Fruit fly (Drosophila melanogaster) whole organism, embryonic: ENCODE measurements around the gene djl.

Experiments
- CG10321 ChIP-seq: fragments of 200-800 bp; sonication (Bioruptor generic); IDR thresholded peaks from 2 replicates; pipeline ENCODE4 v1.3.6; 2022; ENCODE audit warnings: missing biosample characterization, missing genetic modification characterization
- CG11093 ChIP-seq: fragments of 200-800 bp; sonication (Bioruptor generic); IDR thresholded peaks from 3 replicates; pipeline ENCODE4 v1.3.6; 2022; ENCODE audit warnings: missing biosample characterization, missing genetic modification characterization
- CG1233 ChIP-seq: fragments of 200-800 bp; sonication (Bioruptor generic); optimal IDR thresholded peaks from 4 replicates; lab custom pipeline; 2018; ENCODE audit warnings: missing biosample characterization, mild to moderate bottlenecking, missing genetic modification characterization
- CG12659 ChIP-seq: fragments of 200-800 bp; sonication (Bioruptor generic); optimal IDR thresholded peaks from 3 replicates; lab custom pipeline; 2017; ENCODE audit warnings: mild to moderate bottlenecking, missing biosample characterization, missing genetic modification reagents, missing genetic modification characterization
- CG12942 ChIP-seq: fragments of 200-800 bp; sonication (Bioruptor generic); optimal IDR thresholded peaks from 3 replicates; lab custom pipeline; 2016; ENCODE audit warnings: missing biosample characterization, missing genetic modification characterization
- CG14710 ChIP-seq: fragments of 200-800 bp; sonication (Bioruptor generic); optimal IDR thresholded peaks from 3 replicates; lab custom pipeline; 2019; ENCODE audit warnings: missing biosample characterization, mild to moderate bottlenecking, missing genetic modification characterization, moderate library complexity
- CG1647 ChIP-seq: fragments of 200-800 bp; sonication (Bioruptor generic); optimal IDR thresholded peaks from 3 replicates; lab custom pipeline; 2016; ENCODE audit warnings: missing biosample characterization, missing genetic modification characterization
- CG18011 ChIP-seq: fragments of 200-800 bp; sonication (Bioruptor generic); optimal IDR thresholded peaks from 2 replicates; lab custom pipeline; 2017; ENCODE audit warnings: missing biosample characterization, missing genetic modification characterization, mild to moderate bottlenecking, moderate library complexity, missing genotype
- CG2678 ChIP-seq: fragments of 200-800 bp; sonication (Bioruptor generic); optimal IDR thresholded peaks from 3 replicates; lab custom pipeline; 2019; ENCODE audit warnings: missing biosample characterization, mild to moderate bottlenecking, missing genetic modification characterization, moderate library complexity
- CG31365 ChIP-seq: fragments of 200-800 bp; sonication (Bioruptor generic); optimal IDR thresholded peaks from 2 replicates; lab custom pipeline; 2018; ENCODE audit warnings: missing biosample characterization, mild to moderate bottlenecking, missing genetic modification characterization
- CG31441 ChIP-seq: fragments of 200-800 bp; sonication (Bioruptor generic); IDR thresholded peaks from 2 replicates; pipeline ENCODE4 v1.3.6; 2022; ENCODE audit warnings: missing biosample characterization, missing genetic modification characterization
- CG32532 ChIP-seq: fragments of 200-800 bp; sonication (Bioruptor generic); IDR thresholded peaks from 2 replicates; pipeline ENCODE4 v1.3.6; 2022; ENCODE audit warnings: missing biosample characterization, missing genetic modification characterization
- CG34422 ChIP-seq: fragments of 200-800 bp; sonication (Bioruptor generic); IDR thresholded peaks from 3 replicates; pipeline ENCODE4 v1.3.6; 2022; ENCODE audit warnings: missing biosample characterization, missing genetic modification characterization
- CG4282 ChIP-seq: fragments of 200-800 bp; sonication (Bioruptor generic); optimal IDR thresholded peaks from 2 replicates; lab custom pipeline; 2016; ENCODE audit warnings: missing biosample characterization, missing genetic modification characterization
- CG6272 ChIP-seq: fragments of 200-800 bp; sonication (Bioruptor generic); IDR thresholded peaks from 2 replicates; pipeline ENCODE4 v1.3.6; 2022; ENCODE audit warnings: missing biosample characterization, missing genetic modification characterization
- CG6654 ChIP-seq: fragments of 200-800 bp; sonication (Bioruptor generic); optimal IDR thresholded peaks from 2 replicates; lab custom pipeline; 2017; ENCODE audit warnings: missing biosample characterization, mild to moderate bottlenecking, missing genetic modification characterization
- CkIIα-i1 ChIP-seq: fragments of 200-800 bp; sonication (Bioruptor generic); IDR thresholded peaks from 2 replicates; pipeline ENCODE4 v1.3.6; 2022; ENCODE audit warnings: missing biosample characterization, missing genetic modification characterization
- Dek ChIP-seq: fragments of 200-800 bp; sonication (Bioruptor generic); optimal IDR thresholded peaks from 3 replicates; lab custom pipeline; 2019; ENCODE audit warnings: missing biosample characterization, mild to moderate bottlenecking, missing genetic modification characterization, moderate library complexity
- Dip3 ChIP-seq: fragments of 200-800 bp; sonication (Bioruptor generic); optimal IDR thresholded peaks from 3 replicates; lab custom pipeline; 2016; ENCODE audit warnings: missing biosample characterization, missing genetic modification characterization
- HHEX ChIP-seq: fragments of 200-800 bp; sonication (Bioruptor generic); optimal IDR thresholded peaks from 3 replicates; lab custom pipeline; 2017; ENCODE audit warnings: missing biosample characterization, mild to moderate bottlenecking, missing genetic modification characterization, missing genetic modification reagents
- HLH54F ChIP-seq: fragments of 200-800 bp; sonication (Bioruptor generic); optimal IDR thresholded peaks from 3 replicates; lab custom pipeline; 2016; ENCODE audit warnings: missing biosample characterization, missing genetic modification characterization
- Hey ChIP-seq: fragments of 200-800 bp; sonication (Bioruptor generic); optimal IDR thresholded peaks from 3 replicates; lab custom pipeline; 2018; ENCODE audit warnings: missing biosample characterization, mild to moderate bottlenecking, missing genetic modification characterization
- HmgD ChIP-seq: fragments of 200-800 bp; sonication (Bioruptor generic); optimal IDR thresholded peaks from 3 replicates; lab custom pipeline; 2016; ENCODE audit warnings: missing biosample characterization, missing genetic modification characterization
- HmgZ ChIP-seq: fragments of 200-800 bp; sonication (Bioruptor generic); optimal IDR thresholded peaks from 2 replicates; lab custom pipeline; 2018; ENCODE audit warnings: missing biosample characterization, mild to moderate bottlenecking, missing genetic modification characterization
- Hsf ChIP-seq: fragments of 200-800 bp; sonication (Bioruptor generic); optimal IDR thresholded peaks from 3 replicates; lab custom pipeline; 2016; ENCODE audit warnings: missing biosample characterization, missing genetic modification characterization
- Scr ChIP-seq: fragments of 200-800 bp; sonication (Bioruptor generic); IDR thresholded peaks from 2 replicates; pipeline ENCODE4 v1.3.6; 2022; ENCODE audit warnings: missing biosample characterization, missing genetic modification characterization; ENCODE audit not compliant: partially characterized antibody
- Six4 ChIP-seq: fragments of 200-800 bp; sonication (Bioruptor generic); optimal IDR thresholded peaks from 2 replicates; lab custom pipeline; 2016; ENCODE audit warnings: missing biosample characterization, missing genetic modification characterization
- Vsx1 ChIP-seq: fragments of 200-800 bp; sonication (Bioruptor generic); optimal IDR thresholded peaks from 2 replicates; lab custom pipeline; 2017; ENCODE audit warnings: missing biosample characterization, mild to moderate bottlenecking, missing genetic modification characterization, missing genetic modification reagents
- Xbp1 ChIP-seq: fragments of 200-800 bp; sonication (Bioruptor generic); optimal IDR thresholded peaks from 3 replicates; lab custom pipeline; 2016; ENCODE audit warnings: missing biosample characterization, mild to moderate bottlenecking, missing genetic modification characterization
- ac ChIP-seq: fragments of 200-800 bp; sonication (Bioruptor generic); optimal IDR thresholded peaks from 3 replicates; lab custom pipeline; 2017; ENCODE audit warnings: missing biosample characterization, mild to moderate bottlenecking, missing genetic modification characterization
- ase ChIP-seq: fragments of 200-800 bp; sonication (Bioruptor generic); IDR thresholded peaks from 3 replicates; pipeline ENCODE4 v1.3.6; 2022; ENCODE audit warnings: missing biosample characterization, missing genetic modification characterization
- cas ChIP-seq: fragments of 200-800 bp; sonication (Bioruptor generic); IDR thresholded peaks from 2 replicates; pipeline ENCODE4 v1.3.6; 2022; ENCODE audit warnings: missing biosample characterization, missing genetic modification characterization
- chm ChIP-seq: fragments of 200-800 bp; sonication (Bioruptor generic); IDR thresholded peaks from 2 replicates; pipeline ENCODE4 v1.3.6; 2022; ENCODE audit warnings: missing biosample characterization, missing genetic modification characterization
- corto ChIP-seq: fragments of 200-800 bp; sonication (Bioruptor generic); optimal IDR thresholded peaks from 2 replicates; lab custom pipeline; 2016; ENCODE audit warnings: missing biosample characterization, mild to moderate bottlenecking, missing genetic modification characterization, moderate library complexity
- crol ChIP-seq: fragments of 200-800 bp; sonication (Bioruptor generic); IDR thresholded peaks from 2 replicates; pipeline ENCODE4 v1.3.6; 2022; ENCODE audit warnings: missing biosample characterization, missing genetic modification characterization
- dpn ChIP-seq, 2 experiments: fragments of 200-800 bp; sonication (Bioruptor generic); optimal IDR thresholded peaks; 3 replicates each; lab custom pipeline; 2016; ENCODE audit warnings: missing biosample characterization in 2 of 2, missing genetic modification characterization in 2 of 2
- gcm ChIP-seq: fragments of 200-800 bp; sonication (Bioruptor generic); optimal IDR thresholded peaks from 2 replicates; lab custom pipeline; 2019; ENCODE audit warnings: missing biosample characterization, mild to moderate bottlenecking, missing genetic modification characterization, moderate library complexity
- kah ChIP-seq: fragments of 200-800 bp; sonication (Bioruptor generic); optimal IDR thresholded peaks from 2 replicates; lab custom pipeline; 2018; ENCODE audit warnings: missing biosample characterization, mild to moderate bottlenecking, missing genetic modification characterization
- lbe ChIP-seq: fragments of 200-800 bp; sonication (Bioruptor generic); optimal IDR thresholded peaks from 2 replicates; lab custom pipeline; 2016; ENCODE audit warnings: missing biosample characterization, mild to moderate bottlenecking, missing genetic modification characterization
- nerfin-1 ChIP-seq: fragments of 200-800 bp; sonication (Bioruptor generic); optimal IDR thresholded peaks from 3 replicates; lab custom pipeline; 2019; ENCODE audit warnings: missing biosample characterization, mild to moderate bottlenecking, missing genetic modification characterization, moderate library complexity
- nmo ChIP-seq: fragments of 200-800 bp; sonication (Bioruptor generic); optimal IDR thresholded peaks from 2 replicates; lab custom pipeline; 2018; ENCODE audit warnings: missing biosample characterization, mild to moderate bottlenecking, missing genetic modification characterization, moderate library complexity
- otp ChIP-seq: fragments of 200-800 bp; sonication (Bioruptor generic); IDR thresholded peaks from 3 replicates; pipeline ENCODE4, ENCODE4 v1.3.6; 2022; ENCODE audit warnings: missing biosample characterization, missing genetic modification characterization
- psq ChIP-seq: fragments of 200-800 bp; sonication (Bioruptor generic); optimal IDR thresholded peaks from 2 replicates; lab custom pipeline; 2017; ENCODE audit warnings: missing biosample characterization, missing genetic modification characterization
- pum ChIP-seq: fragments of 200-800 bp; sonication (Bioruptor generic); optimal IDR thresholded peaks from 2 replicates; lab custom pipeline; 2016; ENCODE audit warnings: missing biosample characterization, missing genetic modification characterization
- repo ChIP-seq: fragments of 200-800 bp; sonication (Bioruptor generic); optimal IDR thresholded peaks from 2 replicates; lab custom pipeline; 2016; ENCODE audit warnings: missing biosample characterization, missing genetic modification characterization
- schlank ChIP-seq: fragments of 200-800 bp; sonication (Bioruptor generic); optimal IDR thresholded peaks from 2 replicates; lab custom pipeline; 2018; ENCODE audit warnings: missing biosample characterization, mild to moderate bottlenecking, missing genetic modification characterization
- sens ChIP-seq: fragments of 200-800 bp; sonication (Bioruptor generic); peaks from one replicate; lab custom pipeline; 2016; ENCODE audit warnings: missing biosample characterization, missing genetic modification characterization
- sisA ChIP-seq: fragments of 200-800 bp; sonication (Bioruptor generic); IDR thresholded peaks from 2 replicates; pipeline ENCODE4 v1.3.6; 2022; ENCODE audit warnings: missing biosample characterization, missing genetic modification characterization
- slp2 ChIP-seq: fragments of 200-800 bp; sonication (Bioruptor generic); optimal IDR thresholded peaks from 2 replicates; lab custom pipeline; 2016; ENCODE audit warnings: missing biosample characterization, missing genetic modification characterization
- stc ChIP-seq: fragments of 200-800 bp; sonication (Bioruptor generic); IDR thresholded peaks from 2 replicates; pipeline ENCODE4 v1.3.6; 2022; ENCODE audit warnings: missing biosample characterization, missing genetic modification characterization
- tgo ChIP-seq: fragments of 200-800 bp; sonication (Bioruptor generic); IDR thresholded peaks from 3 replicates; pipeline ENCODE4 v1.3.6; 2022; ENCODE audit warnings: missing biosample characterization, missing genetic modification characterization

Gene djl

dm6 chr3R:7108589-7109312, 48.2 kb downstream of the djl start (continued):
- TF ChIP-seq pum: peak; percentile 90
- no peak for TF ChIP-seq CkIIα-i1 (GFP tag; lab: Robert Waterston, UW)
- peak; percentile 84 for TF ChIP-seq HmgZ (tag; lab: Kevin White, UChicago)
- peak; percentile 90 for TF ChIP-seq lbe (GFP tag; lab: Kevin White, UChicago)
- TF ChIP-seq CG4282: peak; percentile 61
- TF ChIP-seq HmgD (GFP tag; lab: Kevin White, UChicago): peak; percentile 33
- TF ChIP-seq Xbp1 (GFP tag; lab: Kevin White, UChicago): peak; percentile 95
- TF ChIP-seq cas: no peak
- TF ChIP-seq HLH54F: peak; percentile 49
- TF ChIP-seq Dek (tag; lab: Kevin White, UChicago): peak; percentile 72
- TF ChIP-seq kah: peak; percentile 91
- peak; percentile 81 for TF ChIP-seq psq
- TF ChIP-seq CG34422 (GFP tag; lab: Robert Waterston, UW): no peak
- peak; percentile 97 for TF ChIP-seq gcm (GFP tag; lab: Kevin White, UChicago)
- TF ChIP-seq sens: peak; percentile 100
- TF ChIP-seq CG31441: no peak
- TF ChIP-seq Hsf: peak; percentile 94
- peak; percentile 96 for TF ChIP-seq CG2678 (tag; lab: Kevin White, UChicago)
- TF ChIP-seq schlank: no peak
- TF ChIP-seq sisA (GFP tag; lab: Robert Waterston, UW): no peak
- TF ChIP-seq CG18011: peak; percentile 49
- TF ChIP-seq CG14710 (tag; lab: Kevin White, UChicago): peak; percentile 98
- TF ChIP-seq repo (GFP tag; lab: Kevin White, UChicago): peak; percentile 82
- TF ChIP-seq CG32532 (GFP tag; lab: Robert Waterston, UW): no peak
- TF ChIP-seq CG10321 (GFP tag; lab: Robert Waterston, UW): no peak
- TF ChIP-seq ase (GFP tag; lab: Robert Waterston, UW): no peak
- TF ChIP-seq CG6654 (GFP tag; lab: Kevin White, UChicago): peak; percentile 74
- peak; percentile 69 for TF ChIP-seq CG31365 (tag; lab: Kevin White, UChicago)
- TF ChIP-seq otp (GFP tag; lab: Robert Waterston, UW): no peak
- TF ChIP-seq CG6272 (GFP tag; lab: Robert Waterston, UW): peak; percentile 86
- TF ChIP-seq chm (GFP tag; lab: Robert Waterston, UW): no peak
- peak; percentile 43 for TF ChIP-seq corto
- peak; percentile 94 for TF ChIP-seq CG12942 (GFP tag; lab: Kevin White, UChicago)
- peak; percentile 90 for TF ChIP-seq slp2 (GFP tag; lab: Kevin White, UChicago)
- no peak for TF ChIP-seq crol (GFP tag; lab: Robert Waterston, UW)
- no peak for TF ChIP-seq tgo (GFP tag; lab: Robert Waterston, UW)
- no peak for TF ChIP-seq stc (GFP tag; lab: Robert Waterston, UW)
- TF ChIP-seq Hey: peak; percentile 39
- peak; percentile 93 for TF ChIP-seq ac (GFP tag; lab: Kevin White, UChicago)
- peak; percentile 99 for TF ChIP-seq nmo (GFP tag; lab: Kevin White, UChicago)
- peak; percentile 70 for TF ChIP-seq Vsx1 (GFP tag; lab: Kevin White, UChicago)
- TF ChIP-seq HHEX: peak; percentile 85
- TF ChIP-seq Dip3 (GFP tag; lab: Kevin White, UChicago): peak; percentile 44
- TF ChIP-seq nerfin-1 (tag; lab: Kevin White, UChicago): peak; percentile 97
- TF ChIP-seq CG12659 (GFP tag; lab: Kevin White, UChicago): peak; percentile 93
- peak; percentile 96 for TF ChIP-seq Six4 (GFP tag; lab: Kevin White, UChicago)
- TF ChIP-seq Scr (GFP tag; lab: Robert Waterston, UW): no peak
- peak; percentile 82 for TF ChIP-seq CG1647 (GFP tag; lab: Kevin White, UChicago)
- peak; percentile 94 for TF ChIP-seq CG11093 (GFP tag; lab: Robert Waterston, UW)
- peak; percentile 88 to 94 for TF ChIP-seq dpn (GFP tag; optimal IDR thresholded peaks at IDR 0.05; lab: Kevin White, UChicago)
- TF ChIP-seq CG1233 (GFP tag; lab: Kevin White, UChicago): peak; percentile 93
